Fruit fly (Drosophila melanogaster): ENCODE results near the gene slmb.

slmb gene

DNA sequence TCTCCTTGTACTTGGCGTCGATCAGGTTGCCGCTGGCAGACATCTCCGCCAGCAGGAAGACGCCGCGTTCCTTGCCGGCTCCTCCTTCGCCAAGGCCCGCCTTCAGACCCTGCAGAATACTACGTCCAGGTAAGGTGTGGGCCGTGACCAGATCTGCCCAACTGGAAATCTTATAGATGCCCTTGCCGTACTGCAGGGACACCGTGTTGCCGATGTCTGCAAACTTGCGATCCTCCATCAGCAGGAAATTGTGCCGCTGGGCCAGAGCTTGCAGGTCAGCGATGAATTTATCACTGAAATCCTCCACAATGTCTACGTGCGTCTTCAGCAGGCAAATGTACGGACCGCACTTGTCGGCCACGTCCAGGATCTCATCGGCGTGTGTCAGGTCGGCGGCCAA, 56.0 kb downstream of the slmb start:
- no peak for TF ChIP-seq D1 (tag; optimal IDR thresholded peaks at IDR 0.05)
- TF ChIP-seq CG34367 (tag; optimal IDR thresholded peaks at IDR 0.05) = no peak
- no peak for TF ChIP-seq CG4496 (GFP tag; IDR thresholded peaks at IDR 0.05)
- TF ChIP-seq CG12605 (GFP tag; IDR thresholded peaks at IDR 0.05) = no peak
- no peak for TF ChIP-seq CG14655 (GFP tag; optimal IDR thresholded peaks at IDR 0.05)
- no peak for TF ChIP-seq CG13204 (GFP tag; optimal IDR thresholded peaks at IDR 0.05)
- no peak for TF ChIP-seq Pif1B (GFP tag; optimal IDR thresholded peaks at IDR 0.05)
- no peak for TF ChIP-seq CG15710 (tag; optimal IDR thresholded peaks at IDR 0.05)
- no peak for TF ChIP-seq fd96Ca (GFP tag; IDR thresholded peaks at IDR 0.05)
- TF ChIP-seq Ets98B (GFP tag; IDR thresholded peaks at IDR 0.05) = no peak
- no peak for TF ChIP-seq gl (tag; optimal IDR thresholded peaks at IDR 0.05)
- TF ChIP-seq CG9948 (tag; optimal IDR thresholded peaks at IDR 0.05) = no peak
- no peak for TF ChIP-seq CG8301 (tag; optimal IDR thresholded peaks at IDR 0.05)
- no peak for TF ChIP-seq CG17806 (tag; optimal IDR thresholded peaks at IDR 0.05)
- no peak for TF ChIP-seq EcR (GFP tag; optimal IDR thresholded peaks at IDR 0.05)
- no peak for TF ChIP-seq rn (GFP tag; IDR thresholded peaks at IDR 0.05)
- no peak for TF ChIP-seq Pif1A (GFP tag; optimal IDR thresholded peaks at IDR 0.05)
- TF ChIP-seq CG8159 (tag; optimal IDR thresholded peaks at IDR 0.05) = no peak
- TF ChIP-seq CG32121 (GFP tag; IDR thresholded peaks at IDR 0.05) = no peak
- TF ChIP-seq CG10348 (GFP tag; IDR thresholded peaks at IDR 0.05) = no peak

DNA sequence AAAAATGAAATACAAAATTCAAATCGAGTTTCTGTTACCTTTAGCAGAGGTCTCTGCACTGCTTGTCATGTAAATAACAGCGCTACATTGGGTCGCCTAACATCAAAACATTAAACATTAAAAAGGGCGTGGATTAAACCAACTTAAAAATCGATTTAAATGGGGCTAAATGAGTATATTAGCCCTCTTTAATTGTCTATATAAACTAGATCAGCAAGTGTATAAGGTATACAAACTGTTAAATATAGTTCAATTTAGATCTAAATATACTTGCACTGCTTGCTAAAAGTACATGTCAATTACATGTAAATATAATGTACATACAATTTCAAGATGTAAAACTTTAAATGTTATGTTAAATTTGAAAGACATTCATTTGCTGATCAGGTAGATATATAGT, 57.5 kb downstream of the slmb start:
- TF ChIP-seq CG12605 (GFP tag; IDR thresholded peaks at IDR 0.05) (no peak), D1 (tag; optimal IDR thresholded peaks at IDR 0.05) (peak; percentile 58)

All from whole organism, pupa.